Fruit fly (Drosophila melanogaster) whole organism, adult: ENCODE measurements around the gene Creld.
A peak's percentile ranks its signal among the peaks of the same experiment; 100 is the strongest.

Source experiments
- CG33017 ChIP-seq: fragments of 200-800 bp; sonication (Bioruptor generic); optimal IDR thresholded peaks from 2 replicates; lab custom pipeline; 2018; ENCODE audit warnings: missing biosample characterization, mild to moderate bottlenecking, missing genetic modification characterization, moderate library complexity
- Hr96 ChIP-seq: fragments of 200-800 bp; sonication (Bioruptor generic); optimal IDR thresholded peaks from 2 replicates; lab custom pipeline; 2016; ENCODE audit warnings: missing biosample characterization, missing genetic modification characterization
- tj ChIP-seq: fragments of 200-800 bp; sonication (Bioruptor generic); optimal IDR thresholded peaks from 3 replicates; lab custom pipeline; 2017; ENCODE audit warnings: missing biosample characterization, mild to moderate bottlenecking, missing genetic modification characterization, moderate library complexity

dm6 chr2L:72752-73435 is 29.3 kb upstream of the Creld start:
- TF ChIP-seq Hr96 (GFP tag; lab: Kevin White, UChicago) (no peak), CG33017 (no peak), tj (GFP tag; lab: Kevin White, UChicago) (peak; percentile 33)
